Worm (Caenorhabditis elegans) whole organism, L4/young adult: ENCODE measurements around the gene vhl-1.

Experiments
- W03F9.2 ChIP-seq: fragments of 150-350 bp; optimal IDR thresholded peaks from 2 replicates; lab custom pipeline; 2014; ENCODE audit warnings: missing biosample characterization, missing genetic modification characterization
- him-1 ChIP-seq: sonication (generic microtip); optimal IDR thresholded peaks from 2 replicates; lab custom pipeline; 2016; ENCODE audit warnings: missing genotype, missing genetic modification reagents, missing genetic modification characterization, missing compliant biosample characterization

DNA sequence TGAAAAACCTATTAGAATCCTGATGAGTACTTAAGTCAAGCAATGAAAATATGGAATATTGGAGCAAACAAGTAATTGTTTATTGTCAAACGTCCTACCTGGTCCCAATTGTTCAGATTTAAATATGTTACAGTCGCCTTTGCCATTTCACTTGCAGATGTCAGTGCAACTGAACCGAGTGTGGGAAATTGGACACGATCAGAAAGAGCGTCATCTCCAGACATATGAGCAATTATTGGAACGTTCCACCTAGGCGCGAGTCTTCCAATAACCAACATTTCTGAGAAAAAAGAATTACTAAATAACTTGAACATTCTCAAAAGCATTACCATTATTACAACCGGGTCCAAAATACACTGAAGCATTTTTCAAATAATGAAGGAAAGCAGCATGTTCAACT is 29.9 kb downstream of the vhl-1 start:
- TF ChIP-seq W03F9.2 (tag; lab: Kevin White, UChicago), result no peak
- TF ChIP-seq him-1, result no peak
